Worm (Caenorhabditis elegans) whole organism, L2 larva: ENCODE results near the gene arx-6.

Source experiments
- alr-1 ChIP-seq: fragments of 150-350 bp; optimal IDR thresholded peaks from 2 replicates; lab custom pipeline; 2014; ENCODE audit warnings: missing biosample characterization, missing genetic modification characterization
- aly-2 ChIP-seq: fragments of 150-350 bp; optimal IDR thresholded peaks from 2 replicates; lab custom pipeline; 2014; ENCODE audit warnings: missing biosample characterization, missing genetic modification characterization
- ama-1 ChIP-seq: fragments of 150-350 bp; optimal IDR thresholded peaks from 2 replicates; lab custom pipeline; 2018; ENCODE audit warnings: inconsistent platforms
- ceh-82 ChIP-seq: fragments of 150-350 bp; optimal IDR thresholded peaks from 2 replicates; lab custom pipeline; 2014; ENCODE audit warnings: missing biosample characterization, missing genetic modification characterization
- elt-1 ChIP-seq: fragments of 150-350 bp; optimal IDR thresholded peaks from 2 replicates; lab custom pipeline; 2014; ENCODE audit warnings: missing biosample characterization, missing genetic modification characterization
- elt-3 ChIP-seq: sonication (generic microtip); optimal IDR thresholded peaks from 2 replicates; lab custom pipeline; 2017; ENCODE audit warnings: missing biosample characterization, missing genetic modification characterization
- lsy-2 ChIP-seq, 2 experiments: fragments of 150-350 bp in 1 of 2; sonication (generic microtip) in 1 of 2; optimal IDR thresholded peaks; 2 replicates each; lab custom pipeline; 2014 to 2017; ENCODE audit warnings: missing biosample characterization in 2 of 2, missing genetic modification characterization in 2 of 2
- nhr-11 ChIP-seq: fragments of 150-350 bp; optimal IDR thresholded peaks from 2 replicates; lab custom pipeline; 2014; ENCODE audit warnings: missing biosample characterization, missing genetic modification characterization
- nhr-21 ChIP-seq: fragments of 150-350 bp; optimal IDR thresholded peaks from 2 replicates; lab custom pipeline; 2014; ENCODE audit warnings: missing biosample characterization, missing genetic modification characterization
- nhr-237 ChIP-seq: fragments of 150-350 bp; optimal IDR thresholded peaks from 2 replicates; lab custom pipeline; 2014; ENCODE audit warnings: missing biosample characterization, missing genetic modification characterization
- nhr-25 ChIP-seq: fragments of 150-350 bp; sonication (generic microtip); optimal IDR thresholded peaks from 3 replicates; lab custom pipeline; 2014; ENCODE audit warnings: missing biosample characterization, missing genetic modification characterization
- nhr-77 ChIP-seq: fragments of 150-350 bp; optimal IDR thresholded peaks from 2 replicates; lab custom pipeline; 2014; ENCODE audit warnings: missing biosample characterization, missing genetic modification characterization
- skn-1 ChIP-seq: sonication (generic microtip); optimal IDR thresholded peaks from 2 replicates; lab custom pipeline; 2017; ENCODE audit warnings: missing biosample characterization, missing genetic modification characterization
- unc-62 ChIP-seq: fragments of 150-350 bp; optimal IDR thresholded peaks from 2 replicates; lab custom pipeline; 2014; ENCODE audit warnings: missing biosample characterization, missing genetic modification reagents, missing genetic modification characterization

DNA sequence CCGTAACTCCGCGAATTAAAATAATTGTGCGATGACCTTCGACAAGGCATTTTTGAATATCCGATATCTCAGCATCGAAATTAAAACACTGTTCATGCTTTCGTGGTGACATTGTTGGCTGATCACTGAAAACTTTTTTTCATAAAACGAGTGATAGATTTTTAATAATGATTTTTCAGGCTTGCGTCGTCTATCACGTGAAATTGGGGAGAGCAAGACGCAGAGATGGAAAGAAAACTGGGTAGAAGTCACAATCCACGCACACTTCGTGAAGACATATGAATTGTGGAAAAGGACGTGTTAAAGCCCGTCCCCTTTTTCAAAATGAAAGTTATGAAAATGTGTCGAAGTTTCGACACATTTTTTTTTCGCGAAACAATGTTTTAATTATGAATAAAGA, 28.7 kb upstream of the arx-6 start, which contains the start of gene nonu-1:
- TF ChIP-seq skn-1 (tag; lab: Kevin White, UChicago): no peak
- TF ChIP-seq nhr-11 (tag; lab: Kevin White, UChicago): no peak
- no peak for TF ChIP-seq ama-1 (lab: Kevin White, UChicago)
- TF ChIP-seq alr-1 (tag; lab: Kevin White, UChicago): no peak
- TF ChIP-seq lsy-2 (tag; optimal IDR thresholded peaks at IDR 0.05; lab: Kevin White, UChicago): no peak
- TF ChIP-seq ceh-82: no peak
- TF ChIP-seq aly-2 (tag; lab: Kevin White, UChicago): no peak
- TF ChIP-seq unc-62 (GFP tag; lab: Kevin White, UChicago): no peak
- TF ChIP-seq elt-3 (tag; lab: Kevin White, UChicago): no peak
- no peak for TF ChIP-seq nhr-21
- no peak for TF ChIP-seq nhr-25 (tag; lab: Kevin White, UChicago)
- TF ChIP-seq nhr-237 (tag; lab: Kevin White, UChicago): no peak
- no peak for TF ChIP-seq elt-1 (tag; lab: Kevin White, UChicago)
- no peak for TF ChIP-seq nhr-77 (tag; lab: Kevin White, UChicago)
